Fruit fly (Drosophila melanogaster) whole organism, embryonic: ENCODE measurements around the gene Hrs.
A peak's percentile ranks its signal among the peaks of the same experiment; 100 is the strongest.

Source experiments
- Aef1 ChIP-seq: fragments of 200-800 bp; sonication (Bioruptor generic); IDR thresholded peaks from 3 replicates; pipeline ENCODE4 v1.3.6; 2022; ENCODE audit warnings: missing biosample characterization, missing genetic modification characterization
- CG10431 ChIP-seq: fragments of 200-800 bp; sonication (Bioruptor generic); optimal IDR thresholded peaks from 3 replicates; lab custom pipeline; 2018; ENCODE audit warnings: missing biosample characterization, mild to moderate bottlenecking, missing genetic modification characterization
- CG11456 ChIP-seq: fragments of 200-800 bp; sonication (Bioruptor generic); IDR thresholded peaks from 3 replicates; pipeline ENCODE4 v1.3.6; 2022; ENCODE audit warnings: missing biosample characterization, missing genetic modification characterization
- CG11695 ChIP-seq: fragments of 200-800 bp; sonication (Bioruptor generic); IDR thresholded peaks from 3 replicates; pipeline ENCODE4 v1.3.6; 2022; ENCODE audit warnings: missing biosample characterization, missing genetic modification characterization
- CG15514 ChIP-seq: fragments of 200-800 bp; sonication (Bioruptor generic); optimal IDR thresholded peaks from 3 replicates; lab custom pipeline; 2017; ENCODE audit warnings: missing biosample characterization, missing genetic modification characterization, mild to moderate bottlenecking, moderate library complexity, missing genetic modification reagents
- CG1603 ChIP-seq: fragments of 200-800 bp; sonication (Bioruptor generic); optimal IDR thresholded peaks from 2 replicates; lab custom pipeline; 2019; ENCODE audit warnings: missing biosample characterization, mild to moderate bottlenecking, missing genetic modification characterization, moderate library complexity
- CG17361 ChIP-seq: fragments of 200-800 bp; sonication (Bioruptor generic); IDR thresholded peaks from 3 replicates; pipeline ENCODE4 v1.3.6; 2022; ENCODE audit warnings: missing biosample characterization, missing genetic modification characterization
- CG17912 ChIP-seq: fragments of 200-800 bp; sonication (Bioruptor generic); optimal IDR thresholded peaks from 2 replicates; lab custom pipeline; 2018; ENCODE audit warnings: missing biosample characterization, mild to moderate bottlenecking, missing genetic modification characterization
- CG2116 ChIP-seq: fragments of 200-800 bp; sonication (Bioruptor generic); optimal IDR thresholded peaks from 3 replicates; lab custom pipeline; 2018; ENCODE audit warnings: missing biosample characterization, mild to moderate bottlenecking, missing genetic modification characterization
- CG31365 ChIP-seq: fragments of 200-800 bp; sonication (Bioruptor generic); optimal IDR thresholded peaks from 2 replicates; lab custom pipeline; 2018; ENCODE audit warnings: missing biosample characterization, mild to moderate bottlenecking, missing genetic modification characterization
- CG3281 ChIP-seq: fragments of 200-800 bp; sonication (Bioruptor generic); optimal IDR thresholded peaks from 3 replicates; lab custom pipeline; 2017; ENCODE audit warnings: missing biosample characterization, mild to moderate bottlenecking, missing genetic modification characterization
- CG34422 ChIP-seq: fragments of 200-800 bp; sonication (Bioruptor generic); IDR thresholded peaks from 3 replicates; pipeline ENCODE4 v1.3.6; 2022; ENCODE audit warnings: missing biosample characterization, missing genetic modification characterization
- CG4404 ChIP-seq: fragments of 200-800 bp; sonication (Bioruptor generic); IDR thresholded peaks from 2 replicates; pipeline ENCODE4 v1.3.6; 2022; ENCODE audit warnings: missing biosample characterization, missing genetic modification characterization
- CG4617 ChIP-seq: fragments of 200-800 bp; sonication (Bioruptor generic); optimal IDR thresholded peaks from 3 replicates; lab custom pipeline; 2016; ENCODE audit warnings: missing biosample characterization, missing genetic modification characterization, borderline replicate concordance
- CG5180 ChIP-seq: fragments of 200-800 bp; sonication (Bioruptor generic); optimal IDR thresholded peaks from 3 replicates; lab custom pipeline; 2017; ENCODE audit warnings: missing biosample characterization, missing genetic modification characterization, mild to moderate bottlenecking, moderate library complexity, missing genetic modification reagents
- CG6254 ChIP-seq: fragments of 200-800 bp; sonication (Bioruptor generic); optimal IDR thresholded peaks from 3 replicates; lab custom pipeline; 2017; ENCODE audit warnings: mild to moderate bottlenecking, missing biosample characterization, missing genetic modification reagents, missing genetic modification characterization
- CG8765 ChIP-seq: fragments of 200-800 bp; sonication (Bioruptor generic); IDR thresholded peaks from 2 replicates; pipeline ENCODE4 v1.3.6; 2022; ENCODE audit warnings: missing biosample characterization, missing genetic modification characterization
- Dbx ChIP-seq: fragments of 200-800 bp; sonication (Bioruptor generic); IDR thresholded peaks from 3 replicates; pipeline ENCODE4 v1.3.6; 2022; ENCODE audit warnings: missing biosample characterization, missing genetic modification characterization
- Deaf1 ChIP-seq: fragments of 200-800 bp; optimal IDR thresholded peaks from 3 replicates; lab custom pipeline; 2019; ENCODE audit warnings: missing biosample characterization, mild to moderate bottlenecking, missing genetic modification characterization, moderate library complexity
- Dip2 ChIP-seq: fragments of 200-800 bp; sonication (Bioruptor generic); IDR thresholded peaks from 2 replicates; pipeline ENCODE4 v1.3.6; 2022; ENCODE audit warnings: missing biosample characterization, missing genetic modification characterization
- Dll ChIP-seq: fragments of 200-800 bp; sonication (Bioruptor generic); IDR thresholded peaks from 4 replicates; pipeline ENCODE4 v1.3.6; 2022; ENCODE audit warnings: missing biosample characterization, missing genetic modification characterization; ENCODE audit not compliant: partially characterized antibody
- Elba2 ChIP-seq: fragments of 200-800 bp; sonication (Bioruptor generic); optimal IDR thresholded peaks from 3 replicates; lab custom pipeline; 2016; ENCODE audit warnings: missing biosample characterization, missing genetic modification characterization
- Meics ChIP-seq: fragments of 200-800 bp; sonication (Bioruptor generic); optimal IDR thresholded peaks from 2 replicates; lab custom pipeline; 2017; ENCODE audit warnings: missing biosample characterization, mild to moderate bottlenecking, missing genetic modification characterization
- Optix ChIP-seq: fragments of 200-800 bp; sonication (Bioruptor generic); IDR thresholded peaks from 3 replicates; pipeline ENCODE4 v1.3.6; 2022; ENCODE audit warnings: missing biosample characterization, missing genetic modification characterization
- PHDP ChIP-seq: fragments of 200-800 bp; sonication (Bioruptor generic); optimal IDR thresholded peaks from 3 replicates; lab custom pipeline; 2018; ENCODE audit warnings: missing biosample characterization, mild to moderate bottlenecking, missing genetic modification characterization, moderate library complexity
- Vsx1 ChIP-seq: fragments of 200-800 bp; sonication (Bioruptor generic); optimal IDR thresholded peaks from 2 replicates; lab custom pipeline; 2017; ENCODE audit warnings: missing biosample characterization, mild to moderate bottlenecking, missing genetic modification characterization, missing genetic modification reagents
- ab ChIP-seq: fragments of 200-800 bp; sonication (Bioruptor generic); optimal IDR thresholded peaks from 2 replicates; lab custom pipeline; 2016; ENCODE audit warnings: missing biosample characterization, missing genetic modification characterization
- ap ChIP-seq: fragments of 200-800 bp; sonication (Bioruptor generic); IDR thresholded peaks from 2 replicates; pipeline ENCODE4 v1.3.6; 2022; ENCODE audit warnings: missing biosample characterization, missing genetic modification characterization
- caup ChIP-seq: fragments of 200-800 bp; sonication (Bioruptor generic); optimal IDR thresholded peaks from 3 replicates; lab custom pipeline; 2017; ENCODE audit warnings: missing biosample characterization, mild to moderate bottlenecking, missing genetic modification characterization, moderate library complexity; ENCODE audit not compliant: severe bottlenecking
- croc ChIP-seq: fragments of 200-800 bp; sonication (Bioruptor generic); conservative IDR thresholded peaks from 3 replicates; pipeline ENCODE4 v1.3.6; 2022; ENCODE audit warnings: missing biosample characterization, missing genetic modification characterization
- crp ChIP-seq, 2 experiments: fragments of 200-800 bp; sonication (Bioruptor generic); optimal IDR thresholded peaks; 2 replicates in 1 of 2; 3 replicates in 1 of 2; lab custom pipeline; 2017; ENCODE audit warnings: missing biosample characterization in 2 of 2, missing genetic modification characterization in 2 of 2, mild to moderate bottlenecking in 1 of 2, moderate library complexity in 1 of 2
- dpn ChIP-seq, 2 experiments: fragments of 200-800 bp; sonication (Bioruptor generic); optimal IDR thresholded peaks; 3 replicates each; lab custom pipeline; 2016; ENCODE audit warnings: missing biosample characterization in 2 of 2, missing genetic modification characterization in 2 of 2
- en ChIP-seq: fragments of 200-800 bp; sonication (Bioruptor generic); optimal IDR thresholded peaks from 2 replicates; lab custom pipeline; 2016; ENCODE audit warnings: missing biosample characterization, missing genetic modification characterization
- fd102C ChIP-seq: fragments of 200-800 bp; sonication (Bioruptor generic); optimal IDR thresholded peaks from 2 replicates; lab custom pipeline; 2018; ENCODE audit warnings: missing biosample characterization, mild to moderate bottlenecking, missing genetic modification characterization, moderate library complexity
- gcm2 ChIP-seq: fragments of 200-800 bp; sonication (Bioruptor generic); optimal IDR thresholded peaks from 2 replicates; lab custom pipeline; 2016; ENCODE audit warnings: missing biosample characterization, missing genetic modification characterization
- hb ChIP-seq: fragments of 200-800 bp; sonication (Bioruptor generic); IDR thresholded peaks from 3 replicates; pipeline ENCODE4 v1.3.6; 2022; ENCODE audit warnings: missing biosample characterization, missing genetic modification characterization; ENCODE audit not compliant: partially characterized antibody
- hbn ChIP-seq: fragments of 200-800 bp; sonication (Bioruptor generic); IDR thresholded peaks from 2 replicates; pipeline ENCODE4 v1.3.6; 2022; ENCODE audit warnings: missing biosample characterization, missing genetic modification characterization; ENCODE audit not compliant: partially characterized antibody
- insv ChIP-seq, 2 experiments: fragments of 200-800 bp; sonication (Bioruptor generic); optimal IDR thresholded peaks; 3 replicates each; lab custom pipeline; 2016 to 2018; ENCODE audit warnings: missing biosample characterization in 2 of 2, missing genetic modification characterization in 2 of 2
- jumu ChIP-seq: fragments of 200-800 bp; sonication (Bioruptor generic); optimal IDR thresholded peaks from 3 replicates; lab custom pipeline; 2016; ENCODE audit warnings: missing biosample characterization, missing genetic modification characterization
- mirr ChIP-seq: fragments of 200-800 bp; sonication (Bioruptor generic); optimal IDR thresholded peaks from 3 replicates; lab custom pipeline; 2018; ENCODE audit warnings: missing biosample characterization, mild to moderate bottlenecking, missing genetic modification characterization
- mld ChIP-seq: fragments of 200-800 bp; sonication (Bioruptor generic); IDR thresholded peaks from 3 replicates; pipeline ENCODE4 v1.3.6; 2022; ENCODE audit warnings: missing biosample characterization, missing genetic modification characterization; ENCODE audit not compliant: partially characterized antibody
- pho ChIP-seq: fragments of 200-800 bp; sonication (Bioruptor generic); optimal IDR thresholded peaks from 2 replicates; lab custom pipeline; 2016; ENCODE audit warnings: missing biosample characterization, missing genetic modification characterization
- phol ChIP-seq: fragments of 200-800 bp; sonication (Bioruptor generic); optimal IDR thresholded peaks from 3 replicates; lab custom pipeline; 2018; ENCODE audit warnings: missing biosample characterization, mild to moderate bottlenecking, missing genetic modification characterization, moderate library complexity
- slou ChIP-seq: fragments of 200-800 bp; sonication (Bioruptor generic); optimal IDR thresholded peaks from 3 replicates; lab custom pipeline; 2016; ENCODE audit warnings: missing biosample characterization, missing genetic modification characterization
- tna ChIP-seq: fragments of 200-800 bp; sonication (Bioruptor generic); IDR thresholded peaks from 2 replicates; pipeline ENCODE4 v1.3.6; 2022; ENCODE audit warnings: missing biosample characterization, missing genetic modification characterization; ENCODE audit not compliant: partially characterized antibody
- twi ChIP-seq: fragments of 200-800 bp; optimal IDR thresholded peaks from 2 replicates; lab custom pipeline; 2019; ENCODE audit warnings: missing biosample characterization, mild to moderate bottlenecking, missing genetic modification characterization, moderate library complexity
- tx ChIP-seq: fragments of 200-800 bp; sonication (Bioruptor generic); optimal IDR thresholded peaks from 2 replicates; lab custom pipeline; 2016; ENCODE audit warnings: missing biosample characterization, missing genetic modification characterization
- zfh2 ChIP-seq: fragments of 200-800 bp; sonication (Bioruptor generic); optimal IDR thresholded peaks from 2 replicates; lab custom pipeline; 2016; ENCODE audit warnings: missing biosample characterization, missing genetic modification characterization

Hrs gene

DNA sequence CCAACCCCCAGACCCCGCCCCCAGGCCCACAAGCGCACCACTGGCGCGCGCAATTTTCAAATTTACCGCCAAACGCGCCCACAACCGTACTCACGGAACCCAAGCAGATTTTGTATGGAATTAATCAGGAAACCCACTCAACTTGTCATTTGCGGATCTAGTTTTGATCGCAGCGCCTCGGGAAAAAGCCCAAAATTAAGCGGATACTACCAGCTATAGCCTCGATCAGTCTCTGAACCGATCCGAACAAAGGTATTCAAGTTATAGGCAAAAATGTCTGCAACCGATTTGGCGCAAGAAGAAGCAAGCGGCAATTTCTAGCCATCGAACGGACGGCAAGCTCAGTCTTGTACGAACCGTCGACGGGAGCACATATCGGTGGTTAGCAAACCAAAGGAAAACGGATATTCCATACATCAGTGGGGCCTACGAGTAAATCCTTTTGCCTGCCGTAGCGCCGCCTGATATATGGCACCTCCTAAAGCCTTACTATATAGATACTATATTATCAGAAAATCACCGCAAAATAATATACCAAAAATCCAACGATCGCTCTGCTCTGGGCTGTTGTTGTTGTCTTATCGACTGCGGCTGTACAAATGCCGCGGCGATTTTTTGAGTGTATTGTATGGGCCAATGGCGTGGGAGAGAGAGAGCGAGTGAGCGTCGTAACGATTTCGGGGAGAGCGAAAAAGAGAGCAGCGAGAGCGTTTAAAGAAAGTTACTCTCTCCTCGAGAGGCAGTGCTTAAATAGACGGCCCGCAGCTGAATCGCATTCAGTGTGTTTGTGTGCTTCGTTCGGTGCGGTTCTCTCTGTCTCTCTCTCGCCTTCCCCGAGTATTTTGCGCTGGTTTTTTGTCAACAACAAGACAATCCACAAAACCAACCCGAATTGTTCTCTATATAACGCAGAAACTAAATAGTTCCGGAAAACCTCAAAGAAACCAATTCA lies 12.9 kb downstream of the Hrs start, which contains the start of gene Pgk (continued):
- TF ChIP-seq dpn (GFP tag; optimal IDR thresholded peaks at IDR 0.05; lab: Kevin White, UChicago) (peak in 1 of 2 experiments; percentile 56), CG4617 (no peak), zfh2 (GFP tag; lab: Kevin White, UChicago) (no peak), insv (GFP tag; optimal IDR thresholded peaks at IDR 0.05; lab: Kevin White, UChicago) (peak in 1 of 2 experiments; percentile 40), pho (peak; percentile 47), twi (no peak), Aef1 (GFP tag; lab: Robert Waterston, UW) (no peak), CG11456 (GFP tag; lab: Robert Waterston, UW) (no peak), slou (GFP tag; lab: Kevin White, UChicago) (peak; percentile 10), CG34422 (no peak), CG17912 (no peak), fd102C (peak; percentile 17), CG17361 (GFP tag; lab: Robert Waterston, UW) (no peak), Dip2 (GFP tag; lab: Robert Waterston, UW) (no peak), ab (GFP tag; lab: Kevin White, UChicago) (no peak), CG8765 (GFP tag; lab: Robert Waterston, UW) (no peak), CG1603 (tag; lab: Kevin White, UChicago) (peak; percentile 60), CG11695 (no peak), CG15514 (GFP tag; lab: Kevin White, UChicago) (peak; percentile 20), CG10431 (GFP tag; lab: Kevin White, UChicago) (peak; percentile 12), en (GFP tag; lab: Kevin White, UChicago) (no peak), CG5180 (GFP tag; lab: Kevin White, UChicago) (peak; percentile 69), phol (tag; lab: Kevin White, UChicago) (peak; percentile 12), Vsx1 (no peak), CG31365 (tag; lab: Kevin White, UChicago) (peak; percentile 58), crp (GFP tag; optimal IDR thresholded peaks at IDR 0.05; lab: Kevin White, UChicago) (no peak), gcm2 (peak; percentile 16), Meics (GFP tag; lab: Kevin White, UChicago) (peak; percentile 10), Dll (GFP tag; lab: Robert Waterston, UW) (no peak), ap (no peak), Deaf1 (peak; percentile 63), croc (GFP tag; lab: Robert Waterston, UW) (no peak), jumu (GFP tag; lab: Kevin White, UChicago) (peak; percentile 80), CG2116 (peak; percentile 29), hbn (no peak), Dbx (GFP tag; lab: Robert Waterston, UW) (no peak), tx (GFP tag; lab: Kevin White, UChicago) (no peak), tna (GFP tag; lab: Robert Waterston, UW) (no peak), Optix (GFP tag; lab: Robert Waterston, UW) (no peak), PHDP (tag; lab: Kevin White, UChicago) (peak; percentile 54), CG4404 (GFP tag; lab: Robert Waterston, UW) (no peak), mirr (GFP tag; lab: Kevin White, UChicago) (no peak), hb (GFP tag; lab: Robert Waterston, UW) (no peak), Elba2 (GFP tag; lab: Kevin White, UChicago) (no peak), mld (no peak), CG3281 (peak; percentile 74), caup (peak; percentile 51), CG6254 (GFP tag; lab: Kevin White, UChicago) (peak; percentile 47)
